Fruit fly (Drosophila melanogaster): ENCODE measurements around the gene CG6961.

- TF ChIP-seq CG8478 (optimal IDR thresholded peaks at IDR 0.05) = no peak
- TF ChIP-seq CTCF (optimal IDR thresholded peaks at IDR 0.05) = no peak
Observed at dm6 chrX:18773817-18774216, 14.2 kb downstream of the CG6961 start, which contains the start of gene CCKLR-17D3.

All from S2 (cell line).